Fruit fly (Drosophila melanogaster): ENCODE results near the gene CG6055.

DNA sequence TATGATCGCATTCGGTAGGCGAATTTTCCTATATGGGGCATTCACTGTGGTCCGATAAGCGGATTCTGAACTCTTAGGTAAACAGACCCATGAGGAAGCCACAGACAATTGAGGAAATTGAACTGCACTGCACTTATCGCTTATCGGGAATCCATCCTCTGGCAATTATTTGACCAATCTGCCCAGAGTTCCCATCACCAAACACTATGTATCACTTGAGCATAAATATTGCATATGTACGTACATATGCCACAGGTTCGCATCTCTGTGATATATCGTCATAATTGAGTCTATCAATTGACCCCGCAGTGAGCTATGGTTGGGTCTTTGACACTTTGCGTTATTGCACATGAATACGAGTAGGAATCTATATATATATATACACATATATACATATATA, 18.0 kb upstream of the CG6055 start:
- no peak for TF ChIP-seq CG14655 (GFP tag; optimal IDR thresholded peaks at IDR 0.05)
- TF ChIP-seq Pif1A (GFP tag; optimal IDR thresholded peaks at IDR 0.05), result no peak
- no peak for TF ChIP-seq CG17806 (tag; optimal IDR thresholded peaks at IDR 0.05)
- no peak for TF ChIP-seq CG32121 (GFP tag; IDR thresholded peaks at IDR 0.05)
- TF ChIP-seq fd96Ca (GFP tag; IDR thresholded peaks at IDR 0.05), result no peak
- no peak for TF ChIP-seq Ets98B (GFP tag; IDR thresholded peaks at IDR 0.05)
- no peak for TF ChIP-seq CG34367 (tag; optimal IDR thresholded peaks at IDR 0.05)
- no peak for TF ChIP-seq CG15710 (tag; optimal IDR thresholded peaks at IDR 0.05)
- no peak for TF ChIP-seq Snoo (tag; optimal IDR thresholded peaks at IDR 0.05)
